Fruit fly (Drosophila melanogaster): Measurements from ENCODE around the gene CG6527.

dm6 chr3L:10515785-10516706, 42.8 kb downstream of the CG6527 start:
- TF ChIP-seq usp (GFP tag; optimal IDR thresholded peaks at IDR 0.05) (no peak), CG8478 (optimal IDR thresholded peaks at IDR 0.05) (no peak), psq (optimal IDR thresholded peaks at IDR 0.05) (peak; percentile 49), EcR (GFP tag; optimal IDR thresholded peaks at IDR 0.05) (no peak), Dll (optimal IDR thresholded peaks at IDR 0.05) (peak; percentile 18), pan (optimal IDR thresholded peaks at IDR 0.05) (no peak)

All from whole organism.